Worm (Caenorhabditis elegans) whole organism, late embryonic: Measurements from ENCODE around the gene emc-2.

Experiments
- C38D4.7 ChIP-seq: fragments of 200-800 bp; sonication (Bioruptor generic); optimal IDR thresholded peaks from 2 replicates; lab custom pipeline; 2018; ENCODE audit warnings: mild to moderate bottlenecking, missing genetic modification characterization, moderate library complexity, missing compliant biosample characterization
- F13H6.1 ChIP-seq: sonication (generic microtip); optimal IDR thresholded peaks from 2 replicates; lab custom pipeline; 2016; ENCODE audit warnings: missing genetic modification characterization, missing compliant biosample characterization
- K02D7.2 ChIP-seq: sonication (generic microtip); optimal IDR thresholded peaks from 2 replicates; lab custom pipeline; 2017; ENCODE audit warnings: mild to moderate bottlenecking, missing genetic modification characterization, missing compliant biosample characterization
- K09A11.1 ChIP-seq: sonication (generic microtip); optimal IDR thresholded peaks from 2 replicates; lab custom pipeline; 2017; ENCODE audit warnings: antibody characterized with exemption, mild to moderate bottlenecking, missing genetic modification characterization, missing compliant biosample characterization; ENCODE audit not compliant: insufficient read depth
- ahr-1 ChIP-seq: sonication (generic microtip); optimal IDR thresholded peaks from 2 replicates; lab custom pipeline; 2016; ENCODE audit warnings: missing genetic modification characterization, missing compliant biosample characterization
- ama-1 ChIP-seq: fragments of 150-350 bp; optimal IDR thresholded peaks from 2 replicates; lab custom pipeline; 2014
- ceh-14 ChIP-seq: sonication (generic microtip); optimal IDR thresholded peaks from 2 replicates; lab custom pipeline; 2016; ENCODE audit warnings: missing genotype, missing genetic modification characterization, missing compliant biosample characterization
- ceh-18 ChIP-seq: sonication (generic microtip); optimal IDR thresholded peaks from 2 replicates; lab custom pipeline; 2016; ENCODE audit warnings: missing genetic modification characterization, missing compliant biosample characterization
- ceh-19 ChIP-seq: fragments of 200-800 bp; sonication (Bioruptor generic); optimal IDR thresholded peaks from 2 replicates; lab custom pipeline; 2018; ENCODE audit warnings: mild to moderate bottlenecking, missing genetic modification characterization, missing compliant biosample characterization
- ceh-2 ChIP-seq: sonication (generic microtip); optimal IDR thresholded peaks from 2 replicates; lab custom pipeline; 2016; ENCODE audit warnings: missing genotype, missing genetic modification characterization, missing compliant biosample characterization
- ceh-24 ChIP-seq: sonication (generic microtip); optimal IDR thresholded peaks from 2 replicates; lab custom pipeline; 2016; ENCODE audit warnings: mild to moderate bottlenecking, missing genetic modification characterization, missing compliant biosample characterization
- ceh-31 ChIP-seq: sonication (generic microtip); optimal IDR thresholded peaks from 2 replicates; lab custom pipeline; 2016; ENCODE audit warnings: missing genetic modification characterization, missing compliant biosample characterization
- ceh-34 ChIP-seq: sonication (generic microtip); optimal IDR thresholded peaks from 2 replicates; lab custom pipeline; 2016; ENCODE audit warnings: mild to moderate bottlenecking, missing genetic modification characterization, missing compliant biosample characterization
- ceh-45 ChIP-seq: fragments of 200-800 bp; sonication (Bioruptor generic); IDR thresholded peaks from 2 replicates; pipeline ENCODE4 v1.3.6; 2022; ENCODE audit warnings: missing genetic modification reagents, missing genetic modification characterization, missing compliant biosample characterization
- ceh-6 ChIP-seq: fragments of 200-800 bp; sonication (Bioruptor generic); optimal IDR thresholded peaks from 2 replicates; lab custom pipeline; 2018; ENCODE audit warnings: mild to moderate bottlenecking, missing genetic modification characterization, missing compliant biosample characterization
- ceh-9 ChIP-seq: sonication (generic microtip); optimal IDR thresholded peaks from 2 replicates; lab custom pipeline; 2016; ENCODE audit warnings: mild to moderate bottlenecking, missing genetic modification characterization, inconsistent platforms, missing compliant biosample characterization
- che-1 ChIP-seq: sonication (generic microtip); optimal IDR thresholded peaks from 2 replicates; lab custom pipeline; 2016; ENCODE audit warnings: mild to moderate bottlenecking, missing genetic modification characterization, missing compliant biosample characterization
- dmd-4 ChIP-seq: sonication (generic microtip); optimal IDR thresholded peaks from 2 replicates; lab custom pipeline; 2016; ENCODE audit warnings: borderline replicate concordance, missing genetic modification characterization, missing compliant biosample characterization
- dve-1 ChIP-seq: sonication (generic microtip); optimal IDR thresholded peaks from 2 replicates; lab custom pipeline; 2017; ENCODE audit warnings: antibody characterized with exemption, mild to moderate bottlenecking, missing genetic modification characterization, missing compliant biosample characterization
- elt-4 ChIP-seq: sonication (generic microtip); optimal IDR thresholded peaks from 2 replicates; lab custom pipeline; 2016; ENCODE audit warnings: missing genetic modification characterization, missing compliant biosample characterization
- ets-4 ChIP-seq: sonication (generic microtip); optimal IDR thresholded peaks from 2 replicates; lab custom pipeline; 2016; ENCODE audit warnings: missing genetic modification characterization, missing compliant biosample characterization
- eyg-1 ChIP-seq: sonication (generic microtip); optimal IDR thresholded peaks from 2 replicates; lab custom pipeline; 2016; ENCODE audit warnings: missing genotype, missing genetic modification characterization, missing compliant biosample characterization
- fax-1 ChIP-seq: sonication (generic microtip); optimal IDR thresholded peaks from 2 replicates; lab custom pipeline; 2016; ENCODE audit warnings: missing genotype, missing genetic modification characterization, missing compliant biosample characterization
- fkh-10 ChIP-seq: fragments of 150-350 bp; optimal IDR thresholded peaks from 2 replicates; lab custom pipeline; 2014; ENCODE audit warnings: missing biosample characterization, missing genetic modification reagents, missing genetic modification characterization
- hlh-15 ChIP-seq: sonication (generic microtip); optimal IDR thresholded peaks from 2 replicates; lab custom pipeline; 2016; ENCODE audit warnings: missing genetic modification characterization, missing compliant biosample characterization
- hlh-30 ChIP-seq: sonication (generic microtip); optimal IDR thresholded peaks from 2 replicates; lab custom pipeline; 2017; ENCODE audit warnings: antibody characterized with exemption, missing genetic modification characterization, missing compliant biosample characterization; ENCODE audit not compliant: insufficient read depth
- hlh-6 ChIP-seq: sonication (generic microtip); optimal IDR thresholded peaks from 2 replicates; lab custom pipeline; 2016; ENCODE audit warnings: missing genotype, missing genetic modification characterization, missing compliant biosample characterization
- hlh-8 ChIP-seq: sonication (generic microtip); optimal IDR thresholded peaks from 2 replicates; lab custom pipeline; 2016; ENCODE audit warnings: missing genotype, missing genetic modification characterization, missing compliant biosample characterization
- lin-11 ChIP-seq: fragments of 200-800 bp; sonication (Bioruptor generic); optimal IDR thresholded peaks from 2 replicates; lab custom pipeline; 2018; ENCODE audit warnings: mild to moderate bottlenecking, missing genetic modification characterization, missing compliant biosample characterization
- madf-2 ChIP-seq: sonication (generic microtip); optimal IDR thresholded peaks from 2 replicates; lab custom pipeline; 2017; ENCODE audit warnings: missing genetic modification characterization, missing compliant biosample characterization
- mec-3 ChIP-seq: sonication (generic microtip); optimal IDR thresholded peaks from 2 replicates; lab custom pipeline; 2016; ENCODE audit warnings: borderline replicate concordance, missing genetic modification characterization, missing compliant biosample characterization
- nfya-1 ChIP-seq: sonication (generic microtip); optimal IDR thresholded peaks from 2 replicates; lab custom pipeline; 2017; ENCODE audit warnings: missing genetic modification characterization, mild to moderate bottlenecking, missing compliant biosample characterization, antibody characterized with exemption, moderate library complexity
- nhr-11 ChIP-seq: fragments of 150-350 bp; optimal IDR thresholded peaks from 2 replicates; lab custom pipeline; 2014; ENCODE audit warnings: missing biosample characterization, missing genetic modification characterization
- nhr-232 ChIP-seq: sonication (generic microtip); optimal IDR thresholded peaks from 2 replicates; lab custom pipeline; 2016; ENCODE audit warnings: missing genetic modification characterization, missing compliant biosample characterization
- npax-4 ChIP-seq: sonication (generic microtip); optimal IDR thresholded peaks from 2 replicates; lab custom pipeline; 2016; ENCODE audit warnings: missing genetic modification characterization, missing compliant biosample characterization
- odd-2 ChIP-seq: sonication (generic microtip); optimal IDR thresholded peaks from 2 replicates; lab custom pipeline; 2017; ENCODE audit warnings: antibody characterized with exemption, mild to moderate bottlenecking, missing genetic modification characterization, missing compliant biosample characterization
- pag-3 ChIP-seq: sonication (generic microtip); optimal IDR thresholded peaks from 2 replicates; lab custom pipeline; 2016; ENCODE audit warnings: missing compliant biosample characterization, missing genetic modification characterization, borderline replicate concordance
- pat-9 ChIP-seq: fragments of 200-800 bp; sonication (Bioruptor generic); optimal IDR thresholded peaks from 2 replicates; lab custom pipeline; 2018; ENCODE audit warnings: mild to moderate bottlenecking, missing genetic modification characterization, moderate library complexity, missing compliant biosample characterization
- pha-4 ChIP-seq: fragments of 150-350 bp; optimal IDR thresholded peaks from 2 replicates; lab custom pipeline; 2018; ENCODE audit warnings: missing biosample characterization, missing genetic modification reagents, missing genetic modification characterization
- pros-1 ChIP-seq: fragments of 150-350 bp; optimal IDR thresholded peaks from 2 replicates; lab custom pipeline; 2014; ENCODE audit warnings: missing biosample characterization, missing genetic modification reagents, missing genetic modification characterization
- ref-2 ChIP-seq: sonication (generic microtip); optimal IDR thresholded peaks from 2 replicates; lab custom pipeline; 2016; ENCODE audit warnings: missing genetic modification characterization, missing compliant biosample characterization
- rnt-1 ChIP-seq: sonication (generic microtip); optimal IDR thresholded peaks from 2 replicates; lab custom pipeline; 2016; ENCODE audit warnings: missing genetic modification characterization, missing compliant biosample characterization
- sdc-2 ChIP-seq: sonication (generic microtip); optimal IDR thresholded peaks from 2 replicates; lab custom pipeline; 2016; ENCODE audit warnings: missing genotype, missing genetic modification characterization, missing compliant biosample characterization
- sox-2 ChIP-seq: fragments of 200-800 bp; sonication (Bioruptor generic); IDR thresholded peaks from 2 replicates; pipeline ENCODE4 v1.3.6; 2022; ENCODE audit warnings: missing genetic modification reagents, missing genetic modification characterization, missing compliant biosample characterization
- sox-4 ChIP-seq: sonication (generic microtip); optimal IDR thresholded peaks from 2 replicates; lab custom pipeline; 2017; ENCODE audit warnings: mild to moderate bottlenecking, missing genetic modification characterization, inconsistent platforms, missing compliant biosample characterization
- syd-9 ChIP-seq: sonication (generic microtip); optimal IDR thresholded peaks from 2 replicates; lab custom pipeline; 2016; ENCODE audit warnings: mild to moderate bottlenecking, missing genetic modification characterization, moderate library complexity, missing compliant biosample characterization
- tbx-2 ChIP-seq: sonication (generic microtip); optimal IDR thresholded peaks from 2 replicates; lab custom pipeline; 2016; ENCODE audit warnings: missing genetic modification characterization, missing compliant biosample characterization
- tbx-7 ChIP-seq: sonication (generic microtip); optimal IDR thresholded peaks from 2 replicates; lab custom pipeline; 2016; ENCODE audit warnings: missing genotype, missing genetic modification characterization, missing compliant biosample characterization
- ttx-3 ChIP-seq: sonication (generic microtip); optimal IDR thresholded peaks from 2 replicates; lab custom pipeline; 2016; ENCODE audit warnings: missing genetic modification reagents, missing genetic modification characterization, missing compliant biosample characterization
- unc-3 ChIP-seq, 2 experiments: fragments of 200-800 bp in 1 of 2; sonication (Bioruptor generic) in 1 of 2; sonication (generic microtip) in 1 of 2; conservative IDR thresholded peaks in 1 of 2; optimal IDR thresholded peaks in 1 of 2; 2 replicates each; pipeline versions ENCODE4 v1.3.6 to Lab custom; 2016 to 2022; ENCODE audit warnings: missing compliant biosample characterization in 2 of 2, missing genetic modification characterization in 2 of 2, missing genetic modification reagents in 1 of 2
- unc-42 ChIP-seq: sonication (generic microtip); optimal IDR thresholded peaks from 2 replicates; lab custom pipeline; 2016; ENCODE audit warnings: missing genotype, missing genetic modification characterization, missing compliant biosample characterization
- unc-86 ChIP-seq: sonication (generic microtip); optimal IDR thresholded peaks from 2 replicates; lab custom pipeline; 2016; ENCODE audit warnings: missing genetic modification characterization, missing compliant biosample characterization

emc-2 gene

DNA sequence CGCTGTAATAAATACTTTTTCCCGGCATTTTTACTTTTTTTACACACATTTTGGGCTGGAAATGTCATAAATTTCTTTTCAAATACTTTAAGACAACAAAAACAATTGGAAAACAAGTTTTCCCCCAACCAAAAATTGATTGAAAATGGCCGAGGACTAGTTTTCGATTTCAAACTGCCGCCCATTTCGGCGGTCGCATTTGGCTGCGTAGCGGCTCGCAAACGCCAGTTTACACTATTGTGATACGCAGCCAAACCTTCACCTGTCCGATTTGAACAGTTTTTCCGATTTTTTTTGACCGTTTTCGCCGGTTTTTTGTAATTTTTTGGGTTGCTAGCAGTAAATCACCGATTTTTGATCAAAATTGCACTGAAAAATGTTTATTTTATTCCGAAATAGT, 14.5 kb upstream of the emc-2 start:
- no peak for TF ChIP-seq mec-3 (tag; lab: Kevin White, UChicago)
- peak; percentile 7; the same call in 1 of the 2 replicates for TF ChIP-seq sox-2 (GFP tag; lab: Robert Waterston, UW)
- no peak for TF ChIP-seq npax-4 (tag; lab: Kevin White, UChicago)
- TF ChIP-seq nhr-232 (tag; lab: Kevin White, UChicago), result no peak
- TF ChIP-seq dve-1 (tag; lab: Kevin White, UChicago), result peak; percentile 90
- peak; percentile 73 for TF ChIP-seq ceh-14 (tag; lab: Kevin White, UChicago)
- peak; percentile 20 for TF ChIP-seq lin-11 (tag; lab: Kevin White, UChicago)
- TF ChIP-seq pat-9 (tag; lab: Kevin White, UChicago), result peak; percentile 95
- peak; percentile 78 for TF ChIP-seq F13H6.1 (tag; lab: Kevin White, UChicago)
- no peak for TF ChIP-seq dmd-4 (tag; lab: Kevin White, UChicago)
- TF ChIP-seq pros-1 (tag; lab: Kevin White, UChicago), result peak; percentile 13
- TF ChIP-seq nhr-11 (tag; lab: Kevin White, UChicago), result no peak
- TF ChIP-seq fkh-10 (GFP tag; lab: Kevin White, UChicago), result no peak
- TF ChIP-seq odd-2 (tag; lab: Kevin White, UChicago), result peak; percentile 15
- peak; percentile 4 for TF ChIP-seq ceh-9 (tag; lab: Kevin White, UChicago)
- TF ChIP-seq ref-2 (tag; lab: Kevin White, UChicago), result peak; percentile 80
- TF ChIP-seq che-1, result peak; percentile 70
- no peak for TF ChIP-seq pha-4 (tag; lab: Kevin White, UChicago)
- TF ChIP-seq ceh-34, result peak; percentile 93
- TF ChIP-seq unc-3 (GFP tag; conservative IDR thresholded peaks at IDR 0.05; lab: Robert Waterston, UW), result no peak
- no peak for TF ChIP-seq unc-3 (tag; optimal IDR thresholded peaks at IDR 0.05; lab: Kevin White, UChicago)
- TF ChIP-seq ceh-6, result peak; percentile 53
- TF ChIP-seq ttx-3 (tag; lab: Kevin White, UChicago), result peak; percentile 51
- TF ChIP-seq hlh-15 (tag; lab: Kevin White, UChicago), result peak; percentile 13
- no peak for TF ChIP-seq K02D7.2 (tag; lab: Kevin White, UChicago)
- TF ChIP-seq fax-1 (tag; lab: Kevin White, UChicago), result no peak
- TF ChIP-seq ceh-18 (tag; lab: Kevin White, UChicago), result peak; percentile 91
- TF ChIP-seq tbx-2 (tag; lab: Kevin White, UChicago), result peak; percentile 91
- peak; percentile 61 for TF ChIP-seq syd-9 (tag; lab: Kevin White, UChicago)
- peak; percentile 24 for TF ChIP-seq K09A11.1
- no peak for TF ChIP-seq ceh-24
- peak; percentile 58 for TF ChIP-seq C38D4.7 (GFP tag; lab: Kevin White, UChicago)
- peak; percentile 66 for TF ChIP-seq sox-4 (tag; lab: Kevin White, UChicago)
- no peak for TF ChIP-seq ahr-1 (tag; lab: Kevin White, UChicago)
- 0 out of 2 replicates have a peak, but pooled peaks have one; percentile 35 for TF ChIP-seq ceh-45 (GFP tag; lab: Robert Waterston, UW)
- peak; percentile 78 for TF ChIP-seq ceh-19
- TF ChIP-seq pag-3 (tag; lab: Kevin White, UChicago), result no peak
- TF ChIP-seq nfya-1, result peak; percentile 93
- TF ChIP-seq ama-1, result peak; percentile 61
- no peak for TF ChIP-seq eyg-1 (tag; lab: Kevin White, UChicago)
- no peak for TF ChIP-seq hlh-30
- TF ChIP-seq sdc-2 (tag; lab: Kevin White, UChicago), result peak; percentile 28
- TF ChIP-seq rnt-1 (tag; lab: Kevin White, UChicago), result peak; percentile 90
- TF ChIP-seq ets-4 (tag; lab: Kevin White, UChicago), result peak; percentile 65
- peak; percentile 81 for TF ChIP-seq unc-86 (tag; lab: Kevin White, UChicago)
- peak; percentile 13 for TF ChIP-seq hlh-6 (tag; lab: Kevin White, UChicago)
- TF ChIP-seq ceh-2 (tag; lab: Kevin White, UChicago), result peak; percentile 66
- no peak for TF ChIP-seq hlh-8 (tag; lab: Kevin White, UChicago)
- TF ChIP-seq tbx-7 (tag; lab: Kevin White, UChicago), result no peak
- no peak for TF ChIP-seq elt-4 (tag; lab: Kevin White, UChicago)
- peak; percentile 89 for TF ChIP-seq ceh-31
- TF ChIP-seq unc-42, result peak; percentile 72
- TF ChIP-seq madf-2 (tag; lab: Kevin White, UChicago), result peak; percentile 68
